Fruit fly (Drosophila melanogaster) whole organism, embryonic: ENCODE data around the gene axo.

ENCODE experiments used
- Antp ChIP-seq: fragments of 200-800 bp; sonication (Bioruptor generic); optimal IDR thresholded peaks from 3 replicates; lab custom pipeline; 2016; ENCODE audit warnings: missing biosample characterization, missing genetic modification characterization
- Asciz ChIP-seq: fragments of 200-800 bp; sonication (Bioruptor generic); optimal IDR thresholded peaks from 2 replicates; lab custom pipeline; 2017; ENCODE audit warnings: missing biosample characterization, mild to moderate bottlenecking, missing genetic modification characterization, missing genetic modification reagents
- CG10565 ChIP-seq: fragments of 200-800 bp; sonication (Bioruptor generic); optimal IDR thresholded peaks from 3 replicates; lab custom pipeline; 2016; ENCODE audit warnings: missing biosample characterization, mild to moderate bottlenecking, missing genetic modification characterization
- CG10654 ChIP-seq: fragments of 200-800 bp; sonication (Bioruptor generic); optimal IDR thresholded peaks from 2 replicates; lab custom pipeline; 2016; ENCODE audit warnings: missing biosample characterization, missing genetic modification characterization
- CG11456 ChIP-seq: fragments of 200-800 bp; sonication (Bioruptor generic); IDR thresholded peaks from 3 replicates; pipeline ENCODE4 v1.3.6; 2022; ENCODE audit warnings: missing biosample characterization, missing genetic modification characterization
- CG11504 ChIP-seq: fragments of 200-800 bp; sonication (Bioruptor generic); optimal IDR thresholded peaks from 3 replicates; lab custom pipeline; 2019; ENCODE audit warnings: missing biosample characterization, mild to moderate bottlenecking, missing genetic modification characterization, moderate library complexity
- CG12236 ChIP-seq: fragments of 200-800 bp; sonication (Bioruptor generic); optimal IDR thresholded peaks from 2 replicates; lab custom pipeline; 2016; ENCODE audit warnings: missing biosample characterization, missing genetic modification characterization
- CG12299 ChIP-seq: fragments of 200-800 bp; sonication (Bioruptor generic); optimal IDR thresholded peaks from 2 replicates; lab custom pipeline; 2018; ENCODE audit warnings: missing biosample characterization, mild to moderate bottlenecking, missing genetic modification characterization
- CG14710 ChIP-seq: fragments of 200-800 bp; sonication (Bioruptor generic); optimal IDR thresholded peaks from 3 replicates; lab custom pipeline; 2019; ENCODE audit warnings: missing biosample characterization, mild to moderate bottlenecking, missing genetic modification characterization, moderate library complexity
- CG16779 ChIP-seq: fragments of 200-800 bp; sonication (Bioruptor generic); IDR thresholded peaks from 2 replicates; pipeline ENCODE4 v1.3.6; 2022; ENCODE audit warnings: missing biosample characterization, missing genetic modification characterization
- CG17359 ChIP-seq: fragments of 200-800 bp; sonication (Bioruptor generic); optimal IDR thresholded peaks from 3 replicates; lab custom pipeline; 2018; ENCODE audit warnings: missing biosample characterization, mild to moderate bottlenecking, missing genetic modification characterization, moderate library complexity
- CG17802 ChIP-seq: fragments of 200-800 bp; sonication (Bioruptor generic); optimal IDR thresholded peaks from 2 replicates; lab custom pipeline; 2018; ENCODE audit warnings: missing biosample characterization, mild to moderate bottlenecking, missing genetic modification characterization, moderate library complexity
- CG17912 ChIP-seq: fragments of 200-800 bp; sonication (Bioruptor generic); optimal IDR thresholded peaks from 2 replicates; lab custom pipeline; 2018; ENCODE audit warnings: missing biosample characterization, mild to moderate bottlenecking, missing genetic modification characterization
- CG2116 ChIP-seq: fragments of 200-800 bp; sonication (Bioruptor generic); optimal IDR thresholded peaks from 3 replicates; lab custom pipeline; 2018; ENCODE audit warnings: missing biosample characterization, mild to moderate bottlenecking, missing genetic modification characterization
- CG2712 ChIP-seq: fragments of 200-800 bp; optimal IDR thresholded peaks from 3 replicates; lab custom pipeline; 2019; ENCODE audit warnings: missing biosample characterization, mild to moderate bottlenecking, missing genetic modification characterization, moderate library complexity
- CG3065 ChIP-seq: fragments of 200-800 bp; sonication (Bioruptor generic); optimal IDR thresholded peaks from 2 replicates; lab custom pipeline; 2016; ENCODE audit warnings: missing biosample characterization, missing genetic modification characterization
- CG3163 ChIP-seq: fragments of 200-800 bp; sonication (Bioruptor generic); optimal IDR thresholded peaks from 3 replicates; lab custom pipeline; 2016; ENCODE audit warnings: missing biosample characterization, missing genetic modification characterization
- CG32772 ChIP-seq: fragments of 200-800 bp; sonication (Bioruptor generic); IDR thresholded peaks from 2 replicates; pipeline ENCODE4 v1.3.6; 2022; ENCODE audit warnings: missing biosample characterization, missing genetic modification characterization
- CG7357 ChIP-seq: fragments of 200-800 bp; sonication (Bioruptor generic); IDR thresholded peaks from 3 replicates; pipeline ENCODE4 v1.3.6; 2022; ENCODE audit warnings: missing biosample characterization, missing genetic modification characterization
- CG7928 ChIP-seq: fragments of 200-800 bp; sonication (Bioruptor generic); optimal IDR thresholded peaks from 2 replicates; lab custom pipeline; 2017; ENCODE audit warnings: missing biosample characterization, mild to moderate bottlenecking, missing genetic modification characterization
- CG8388 ChIP-seq: fragments of 200-800 bp; sonication (Bioruptor generic); optimal IDR thresholded peaks from 2 replicates; lab custom pipeline; 2019; ENCODE audit warnings: missing biosample characterization, mild to moderate bottlenecking, missing genetic modification characterization, moderate library complexity
- CG9609 ChIP-seq: fragments of 200-800 bp; sonication (Bioruptor generic); optimal IDR thresholded peaks from 3 replicates; lab custom pipeline; 2016; ENCODE audit warnings: missing biosample characterization, missing genetic modification characterization
- CTCF ChIP-seq: fragments of 200-800 bp; sonication (Bioruptor generic); optimal IDR thresholded peaks from 2 replicates; lab custom pipeline; 2017; ENCODE audit warnings: missing biosample characterization, mild to moderate bottlenecking, missing genetic modification characterization, moderate library complexity
- CrebB ChIP-seq: fragments of 200-800 bp; sonication (Bioruptor generic); optimal IDR thresholded peaks from 3 replicates; lab custom pipeline; 2018; ENCODE audit warnings: missing biosample characterization, mild to moderate bottlenecking, missing genetic modification characterization
- Dip3 ChIP-seq: fragments of 200-800 bp; sonication (Bioruptor generic); optimal IDR thresholded peaks from 3 replicates; lab custom pipeline; 2016; ENCODE audit warnings: missing biosample characterization, missing genetic modification characterization
- Dp ChIP-seq: fragments of 200-800 bp; sonication (Bioruptor generic); optimal IDR thresholded peaks from 2 replicates; lab custom pipeline; 2018; ENCODE audit warnings: missing biosample characterization, mild to moderate bottlenecking, missing genetic modification characterization, moderate library complexity
- Gug ChIP-seq: fragments of 200-800 bp; sonication (Bioruptor generic); IDR thresholded peaks from 4 replicates; pipeline ENCODE4 v1.3.6; 2022; ENCODE audit warnings: missing biosample characterization, missing genetic modification characterization
- Lim3 ChIP-seq: fragments of 200-800 bp; sonication (Bioruptor generic); IDR thresholded peaks from 2 replicates; pipeline ENCODE4 v1.3.6; 2022; ENCODE audit warnings: missing biosample characterization, missing genetic modification characterization
- NC2β ChIP-seq: fragments of 200-800 bp; sonication (Bioruptor generic); optimal IDR thresholded peaks from 2 replicates; lab custom pipeline; 2016; ENCODE audit warnings: missing biosample characterization, missing genetic modification characterization
- Rx ChIP-seq: fragments of 200-800 bp; sonication (Bioruptor generic); IDR thresholded peaks from 2 replicates; pipeline ENCODE4 v1.3.6; 2022; ENCODE audit warnings: missing biosample characterization, missing genetic modification characterization
- Sin3A ChIP-seq: fragments of >200 bp; optimal IDR thresholded peaks from 2 replicates; lab custom pipeline; 2018
- Six4 ChIP-seq: fragments of 200-800 bp; sonication (Bioruptor generic); optimal IDR thresholded peaks from 2 replicates; lab custom pipeline; 2016; ENCODE audit warnings: missing biosample characterization, missing genetic modification characterization
- Sox100B ChIP-seq: fragments of 200-800 bp; sonication (Bioruptor generic); optimal IDR thresholded peaks from 3 replicates; lab custom pipeline; 2018; ENCODE audit warnings: missing biosample characterization, mild to moderate bottlenecking, missing genetic modification characterization
- Xbp1 ChIP-seq: fragments of 200-800 bp; sonication (Bioruptor generic); optimal IDR thresholded peaks from 3 replicates; lab custom pipeline; 2016; ENCODE audit warnings: missing biosample characterization, mild to moderate bottlenecking, missing genetic modification characterization
- caup ChIP-seq: fragments of 200-800 bp; sonication (Bioruptor generic); optimal IDR thresholded peaks from 3 replicates; lab custom pipeline; 2017; ENCODE audit warnings: missing biosample characterization, mild to moderate bottlenecking, missing genetic modification characterization, moderate library complexity; ENCODE audit not compliant: severe bottlenecking
- da ChIP-seq: fragments of 200-800 bp; sonication (Bioruptor generic); optimal IDR thresholded peaks from 2 replicates; lab custom pipeline; 2016; ENCODE audit warnings: missing biosample characterization, missing genetic modification characterization
- disco-r ChIP-seq: fragments of 200-800 bp; sonication (Bioruptor generic); optimal IDR thresholded peaks from 2 replicates; lab custom pipeline; 2016; ENCODE audit warnings: missing biosample characterization, missing genetic modification characterization
- fd96Cb ChIP-seq: fragments of 200-800 bp; sonication (Bioruptor generic); optimal IDR thresholded peaks from 2 replicates; lab custom pipeline; 2018; ENCODE audit warnings: missing biosample characterization, mild to moderate bottlenecking, missing genetic modification characterization, moderate library complexity
- fu2 ChIP-seq: fragments of 200-800 bp; sonication (Bioruptor generic); optimal IDR thresholded peaks from 2 replicates; lab custom pipeline; 2016; ENCODE audit warnings: missing biosample characterization, missing genetic modification characterization
- hbn ChIP-seq: fragments of 200-800 bp; sonication (Bioruptor generic); IDR thresholded peaks from 2 replicates; pipeline ENCODE4 v1.3.6; 2022; ENCODE audit warnings: missing biosample characterization, missing genetic modification characterization; ENCODE audit not compliant: partially characterized antibody
- her ChIP-seq: fragments of 200-800 bp; sonication (Bioruptor generic); optimal IDR thresholded peaks from 2 replicates; lab custom pipeline; 2016; ENCODE audit warnings: missing biosample characterization, missing genetic modification characterization
- ind ChIP-seq: fragments of 200-800 bp; sonication (Bioruptor generic); optimal IDR thresholded peaks from 3 replicates; lab custom pipeline; 2016; ENCODE audit warnings: missing biosample characterization, missing genetic modification characterization
- insv ChIP-seq, 2 experiments: fragments of 200-800 bp; sonication (Bioruptor generic); optimal IDR thresholded peaks; 3 replicates each; lab custom pipeline; 2016 to 2018; ENCODE audit warnings: missing biosample characterization in 2 of 2, missing genetic modification characterization in 2 of 2
- jing ChIP-seq: fragments of 200-800 bp; sonication (Bioruptor generic); optimal IDR thresholded peaks from 2 replicates; lab custom pipeline; 2018; ENCODE audit warnings: missing biosample characterization, mild to moderate bottlenecking, missing genetic modification characterization
- lab ChIP-seq: fragments of 200-800 bp; sonication (Bioruptor generic); optimal IDR thresholded peaks from 3 replicates; lab custom pipeline; 2017; ENCODE audit warnings: missing biosample characterization, missing genetic modification characterization, mild to moderate bottlenecking, moderate library complexity, missing genetic modification reagents
- lbe ChIP-seq: fragments of 200-800 bp; sonication (Bioruptor generic); optimal IDR thresholded peaks from 2 replicates; lab custom pipeline; 2016; ENCODE audit warnings: missing biosample characterization, mild to moderate bottlenecking, missing genetic modification characterization
- mld ChIP-seq: fragments of 200-800 bp; sonication (Bioruptor generic); IDR thresholded peaks from 3 replicates; pipeline ENCODE4 v1.3.6; 2022; ENCODE audit warnings: missing biosample characterization, missing genetic modification characterization; ENCODE audit not compliant: partially characterized antibody
- phol ChIP-seq: fragments of 200-800 bp; sonication (Bioruptor generic); optimal IDR thresholded peaks from 3 replicates; lab custom pipeline; 2018; ENCODE audit warnings: missing biosample characterization, mild to moderate bottlenecking, missing genetic modification characterization, moderate library complexity
- stc ChIP-seq: fragments of 200-800 bp; sonication (Bioruptor generic); IDR thresholded peaks from 2 replicates; pipeline ENCODE4 v1.3.6; 2022; ENCODE audit warnings: missing biosample characterization, missing genetic modification characterization
- tap ChIP-seq: fragments of 200-800 bp; optimal IDR thresholded peaks from 3 replicates; lab custom pipeline; 2019; ENCODE audit warnings: missing biosample characterization, mild to moderate bottlenecking, missing genetic modification characterization, moderate library complexity
- unpg ChIP-seq: fragments of 200-800 bp; sonication (Bioruptor generic); optimal IDR thresholded peaks from 3 replicates; lab custom pipeline; 2018; ENCODE audit warnings: missing biosample characterization, mild to moderate bottlenecking, missing genetic modification characterization, moderate library complexity
- vvl ChIP-seq: fragments of 200-800 bp; sonication (Bioruptor generic); IDR thresholded peaks from 2 replicates; pipeline ENCODE4 v1.3.6; 2022; ENCODE audit warnings: missing biosample characterization, missing genetic modification characterization

Gene axo

dm6 chr3L:4618865-4619496 is 68.1 kb downstream of the axo start (continued):
- no peak for TF ChIP-seq tap (tag; lab: Kevin White, UChicago)
- no peak for TF ChIP-seq insv (GFP tag; optimal IDR thresholded peaks at IDR 0.05; lab: Kevin White, UChicago)
- TF ChIP-seq CTCF (GFP tag; lab: Kevin White, UChicago), result no peak
- no peak for TF ChIP-seq CG3163 (GFP tag; lab: Kevin White, UChicago)
- no peak for TF ChIP-seq CG17802
- no peak for TF ChIP-seq CG7357
- TF ChIP-seq fd96Cb (tag; lab: Kevin White, UChicago), result peak; percentile 24
- TF ChIP-seq CG2116 (GFP tag; lab: Kevin White, UChicago), result no peak
- TF ChIP-seq Sox100B (GFP tag; lab: Kevin White, UChicago), result peak; percentile 3
- TF ChIP-seq CG12236, result no peak
- TF ChIP-seq CG17912, result no peak
- TF ChIP-seq disco-r (GFP tag; lab: Kevin White, UChicago), result no peak
- TF ChIP-seq Antp (GFP tag; lab: Kevin White, UChicago), result no peak
- no peak for TF ChIP-seq unpg (GFP tag; lab: Kevin White, UChicago)
- no peak for TF ChIP-seq da (GFP tag; lab: Kevin White, UChicago)
- no peak for TF ChIP-seq lbe (GFP tag; lab: Kevin White, UChicago)
- no peak for TF ChIP-seq CG12299 (tag; lab: Kevin White, UChicago)
- no peak for TF ChIP-seq CrebB
- TF ChIP-seq CG7928 (GFP tag; lab: Kevin White, UChicago), result no peak
- no peak for TF ChIP-seq Lim3 (GFP tag; lab: Robert Waterston, UW)
- no peak for TF ChIP-seq jing (GFP tag; lab: Kevin White, UChicago)
- TF ChIP-seq CG11504 (tag; lab: Kevin White, UChicago), result peak; percentile 53
- TF ChIP-seq her, result no peak
- TF ChIP-seq CG17359 (tag; lab: Kevin White, UChicago), result peak; percentile 39
- no peak for TF ChIP-seq CG10654 (GFP tag; lab: Kevin White, UChicago)
- TF ChIP-seq CG8388 (GFP tag; lab: Kevin White, UChicago), result no peak
- TF ChIP-seq caup (GFP tag; lab: Kevin White, UChicago), result no peak
- TF ChIP-seq CG3065 (GFP tag; lab: Kevin White, UChicago), result no peak
- TF ChIP-seq CG11456 (GFP tag; lab: Robert Waterston, UW), result no peak
- TF ChIP-seq CG9609 (GFP tag; lab: Kevin White, UChicago), result no peak
- TF ChIP-seq stc, result no peak
- no peak for TF ChIP-seq hbn (GFP tag; lab: Robert Waterston, UW)
- TF ChIP-seq CG16779 (GFP tag; lab: Robert Waterston, UW), result no peak
- peak; percentile 7 for TF ChIP-seq lab (GFP tag; lab: Kevin White, UChicago)
- TF ChIP-seq CG14710 (tag; lab: Kevin White, UChicago), result no peak
- TF ChIP-seq ind (GFP tag; lab: Kevin White, UChicago), result no peak
- peak; percentile 39 for TF ChIP-seq phol (tag; lab: Kevin White, UChicago)
- TF ChIP-seq CG10565 (GFP tag; lab: Kevin White, UChicago), result no peak
- TF ChIP-seq Gug (GFP tag; lab: Robert Waterston, UW), result no peak
- no peak for TF ChIP-seq Rx (GFP tag; lab: Robert Waterston, UW)
- TF ChIP-seq Xbp1, result no peak
- TF ChIP-seq vvl (GFP tag; lab: Robert Waterston, UW), result no peak
- TF ChIP-seq CG32772 (GFP tag; lab: Robert Waterston, UW), result no peak
- no peak for TF ChIP-seq Dp (GFP tag; lab: Kevin White, UChicago)
- peak; percentile 36 for TF ChIP-seq Asciz
- no peak for TF ChIP-seq mld (GFP tag; lab: Robert Waterston, UW)
- no peak for TF ChIP-seq Six4
- no peak for TF ChIP-seq fu2 (GFP tag; lab: Kevin White, UChicago)
- TF ChIP-seq NC2β (GFP tag; lab: Kevin White, UChicago), result no peak
- TF ChIP-seq Sin3A, result no peak
- TF ChIP-seq CG2712 (tag; lab: Kevin White, UChicago), result peak; percentile 19
- TF ChIP-seq Dip3 (GFP tag; lab: Kevin White, UChicago), result no peak
